Worm (Caenorhabditis elegans): ENCODE results near the gene iars-1.

DNA sequence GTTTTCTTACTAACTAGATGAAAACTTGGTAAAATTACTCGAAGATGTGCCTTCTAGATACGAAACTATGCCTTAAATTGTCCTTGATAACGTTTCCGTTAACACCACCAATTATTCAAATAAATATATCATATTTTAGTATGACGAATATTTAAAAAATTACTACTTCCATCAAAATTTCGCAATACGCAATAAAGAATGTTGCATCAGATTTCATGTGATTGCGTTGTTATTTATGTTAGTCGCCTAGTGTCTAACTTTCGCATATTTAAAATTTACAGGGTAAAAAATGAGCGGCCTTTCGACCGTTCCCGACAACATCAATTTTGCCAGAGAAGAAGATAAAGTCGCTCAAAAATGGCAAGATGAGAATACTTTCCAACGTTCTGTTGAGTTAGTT lies at the start of gene iars-1:
- TF ChIP-seq ZK546.5 (tag; optimal IDR thresholded peaks at IDR 0.05) = no peak
- no peak for TF ChIP-seq pha-4 (tag; optimal IDR thresholded peaks at IDR 0.05)
- no peak for TF ChIP-seq lin-39 (tag; optimal IDR thresholded peaks at IDR 0.05)
- no peak for TF ChIP-seq unc-62 (GFP tag; optimal IDR thresholded peaks at IDR 0.05)
- TF ChIP-seq nfya-1 (tag; optimal IDR thresholded peaks at IDR 0.05; ENCODE audit: insufficient read depth) = no peak
- TF ChIP-seq daf-12 (tag; optimal IDR thresholded peaks at IDR 0.05) = no peak
- TF ChIP-seq ztf-4 (tag; optimal IDR thresholded peaks at IDR 0.05) = no peak
- no peak for TF ChIP-seq ceh-9 (tag; optimal IDR thresholded peaks at IDR 0.05)
- TF ChIP-seq jun-1 (tag; optimal IDR thresholded peaks at IDR 0.05) = no peak
